Worm (Caenorhabditis elegans): ENCODE data around the gene prp-19.

DNA sequence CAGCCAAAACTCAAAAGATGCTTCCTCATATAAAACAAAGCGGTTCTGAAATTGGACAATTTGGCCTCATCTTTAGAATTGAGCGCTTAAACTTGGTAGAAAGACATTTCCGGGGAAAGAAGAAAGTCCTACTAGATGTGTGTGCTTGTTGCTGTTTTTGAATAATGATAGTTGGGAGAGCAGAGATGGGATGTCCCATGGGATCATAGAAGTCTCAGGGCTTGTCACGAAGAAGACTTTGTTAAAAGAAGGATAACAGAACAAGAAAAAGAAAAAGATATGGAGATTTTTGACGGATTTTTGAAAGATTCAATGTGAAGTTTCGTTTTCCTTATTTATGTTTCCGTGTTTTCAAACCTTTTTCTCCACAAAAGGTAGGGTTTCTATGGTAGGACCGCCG, 46.8 kb upstream of the prp-19 start, which contains the start of gene ZC155.2:
- TF ChIP-seq nhr-10 (tag; optimal IDR thresholded peaks at IDR 0.05) (no peak), R02D3.7 (tag; optimal IDR thresholded peaks at IDR 0.05) (no peak)

All from whole organism, L2 larva.